Fruit fly (Drosophila melanogaster): Measurements from ENCODE around the gene Cpr72Ec.
A peak's percentile ranks its signal among the peaks of the same experiment; 100 is the strongest.

The Cpr72Ec gene

dm6 chr3L:16369526-16369925, 2.4 kb upstream of the Cpr72Ec start, which contains the start of gene CG18814:
Gene CG18814 (plus strand): TSS chr3L:16369826.
- no peak for TF ChIP-seq so (GFP tag; IDR thresholded peaks at IDR 0.05)
- TF ChIP-seq pho (GFP tag; optimal IDR thresholded peaks at IDR 0.05): no peak
- no peak for TF ChIP-seq Deaf1 (tag; optimal IDR thresholded peaks at IDR 0.05)
- no peak for TF ChIP-seq sna (GFP tag; IDR thresholded peaks at IDR 0.05; ENCODE audit: partially characterized antibody)
- TF ChIP-seq CG14441 (GFP tag; IDR thresholded peaks at IDR 0.05): no peak
- TF ChIP-seq croc (GFP tag; conservative IDR thresholded peaks at IDR 0.05): no peak
- TF ChIP-seq CG10274 (GFP tag; optimal IDR thresholded peaks at IDR 0.05): no peak
- no peak for TF ChIP-seq trh (GFP tag; optimal IDR thresholded peaks at IDR 0.05)
- no peak for TF ChIP-seq Ets97D (GFP tag; optimal IDR thresholded peaks at IDR 0.05)
- TF ChIP-seq Ada2b (GFP tag; IDR thresholded peaks at IDR 0.05): no peak
- TF ChIP-seq HmgD (GFP tag; optimal IDR thresholded peaks at IDR 0.05): no peak

dm6 chr3L:16368199-16368598, 1.1 kb upstream of the Cpr72Ec start, which contains the start of gene CG4842:
Gene CG4842 (plus strand): TSS chr3L:16368389.
- no peak for TF ChIP-seq D (optimal IDR thresholded peaks at IDR 0.05)
- TF ChIP-seq D (GFP tag; optimal IDR thresholded peaks at IDR 0.05): no peak
- peak; percentile 29 for TF ChIP-seq sug (tag; optimal IDR thresholded peaks at IDR 0.05)
- peak in 1 of 2 experiments; percentile 28 for TF ChIP-seq Trl (optimal IDR thresholded peaks at IDR 0.05)
- no peak for TF ChIP-seq Trl (GFP tag; optimal IDR thresholded peaks at IDR 0.05)
- TF ChIP-seq CG9817 (tag; optimal IDR thresholded peaks at IDR 0.05): no peak
- TF ChIP-seq Med (GFP tag): peak; percentile 46
- 0 out of 4 replicates have a peak, but pooled peaks have one; percentile 57 for TF ChIP-seq chinmo (GFP tag; IDR thresholded peaks at IDR 0.05; ENCODE audit: partially characterized antibody)

- no peak for TF ChIP-seq CG9437 (GFP tag; optimal IDR thresholded peaks at IDR 0.05)
These were observed 2.5 kb downstream of the Cpr72Ec start, which contains the start of gene Cpr72Eb for dm6 chr3L:16364599-16364998. Gene Cpr72Eb (plus strand): TSS chr3L:16364899.

DNA sequence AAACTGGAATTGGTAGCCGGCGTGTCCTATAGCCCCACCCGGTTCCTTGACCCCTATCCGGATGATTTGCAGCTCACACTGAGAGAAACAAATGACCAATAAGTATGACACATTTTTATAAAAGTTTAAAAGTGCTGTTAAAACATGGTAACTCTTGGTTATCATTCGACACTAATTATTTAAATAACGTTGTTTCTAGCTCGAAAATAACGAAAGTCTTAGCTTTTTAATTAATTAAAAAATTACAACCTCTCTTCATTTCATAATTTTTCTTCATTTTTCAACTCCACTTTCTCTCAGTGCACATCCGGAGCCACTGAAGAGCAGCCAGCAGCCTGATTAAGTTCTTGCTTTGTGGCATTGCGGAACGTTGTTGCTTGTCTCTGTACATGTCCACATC, 3.0 kb downstream of the Cpr72Ec start:
- TF ChIP-seq CG4424 (GFP tag; optimal IDR thresholded peaks at IDR 0.05) (peak; percentile 9), CG10979 (tag; optimal IDR thresholded peaks at IDR 0.05) (peak; percentile 16), CG17802 (tag; optimal IDR thresholded peaks at IDR 0.05) (no peak), CG2120 (GFP tag; optimal IDR thresholded peaks at IDR 0.05) (no peak), bab2 (GFP tag; optimal IDR thresholded peaks at IDR 0.05) (no peak), CG14441 (GFP tag; IDR thresholded peaks at IDR 0.05) (no peak), ems (GFP tag; optimal IDR thresholded peaks at IDR 0.05) (no peak), HHEX (GFP tag; optimal IDR thresholded peaks at IDR 0.05) (no peak), CG4730 (GFP tag; IDR thresholded peaks at IDR 0.05) (no peak), ase (GFP tag; IDR thresholded peaks at IDR 0.05) (no peak), C15 (GFP tag; IDR thresholded peaks at IDR 0.05) (no peak), CG1603 (tag; optimal IDR thresholded peaks at IDR 0.05) (no peak), Mrtf (GFP tag; IDR thresholded peaks at IDR 0.05) (no peak), Bteb2 (GFP tag; optimal IDR thresholded peaks at IDR 0.05) (no peak), Dek (tag; optimal IDR thresholded peaks at IDR 0.05) (no peak), CG30431 (GFP tag; optimal IDR thresholded peaks at IDR 0.05) (no peak), E2f1 (GFP tag; IDR thresholded peaks at IDR 0.05) (no peak), ro (GFP tag; IDR thresholded peaks at IDR 0.05) (no peak), Antp (GFP tag; optimal IDR thresholded peaks at IDR 0.05) (no peak), kni (GFP tag; optimal IDR thresholded peaks at IDR 0.05) (no peak), lbe (GFP tag; optimal IDR thresholded peaks at IDR 0.05) (peak; percentile 47), CG31388 (GFP tag; optimal IDR thresholded peaks at IDR 0.05) (no peak), CG15514 (GFP tag; optimal IDR thresholded peaks at IDR 0.05) (no peak), fd96Cb (tag; optimal IDR thresholded peaks at IDR 0.05) (peak; percentile 13), CG15073 (GFP tag; optimal IDR thresholded peaks at IDR 0.05) (no peak), bsh (GFP tag; optimal IDR thresholded peaks at IDR 0.05) (peak in 1 of 2 experiments; percentile 64), nom (GFP tag; optimal IDR thresholded peaks at IDR 0.05) (peak; percentile 89), hbn (GFP tag; IDR thresholded peaks at IDR 0.05; ENCODE audit: partially characterized antibody) (no peak), CG12391 (tag; optimal IDR thresholded peaks at IDR 0.05) (peak; percentile 1)
